Fruit fly (Drosophila melanogaster): ENCODE results near the gene CG11601.
A peak's percentile ranks its signal among the peaks of the same experiment; 100 is the strongest.

CG11601 gene

dm6 chr2L:267441-268089 is 15.5 kb downstream of the CG11601 start, which contains the start of gene CG17075 (continued):
- peak; percentile 89 for TF ChIP-seq CG18262 (tag; optimal IDR thresholded peaks at IDR 0.05)
- TF ChIP-seq ftz-f1 (GFP tag; optimal IDR thresholded peaks at IDR 0.05), result peak; percentile 41
- TF ChIP-seq CG10267 (tag; optimal IDR thresholded peaks at IDR 0.05), result peak; percentile 85
- TF ChIP-seq CG2120 (GFP tag; optimal IDR thresholded peaks at IDR 0.05), result peak; percentile 96
- TF ChIP-seq CG10274 (GFP tag; optimal IDR thresholded peaks at IDR 0.05), result peak; percentile 64
- TF ChIP-seq CG13123 (GFP tag; optimal IDR thresholded peaks at IDR 0.05), result peak; percentile 86
- peak; percentile 61; the same call in 1 of the 2 replicates for TF ChIP-seq ham (GFP tag; IDR thresholded peaks at IDR 0.05)
- peak; percentile 88 for TF ChIP-seq CG15011 (GFP tag; optimal IDR thresholded peaks at IDR 0.05)
- TF ChIP-seq ERR (GFP tag; optimal IDR thresholded peaks at IDR 0.05), result peak; percentile 69
- TF ChIP-seq CG31365 (tag; optimal IDR thresholded peaks at IDR 0.05), result peak; percentile 69
- peak; percentile 78 for TF ChIP-seq tx (GFP tag; optimal IDR thresholded peaks at IDR 0.05)
- TF ChIP-seq CG12104 (GFP tag; optimal IDR thresholded peaks at IDR 0.05), result peak; percentile 92
- TF ChIP-seq Doc3 (GFP tag; IDR thresholded peaks at IDR 0.05; ENCODE audit: partially characterized antibody), result no peak
- no peak for TF ChIP-seq vnd (GFP tag; IDR thresholded peaks at IDR 0.05; ENCODE audit: partially characterized antibody)
- TF ChIP-seq vfl (GFP tag; optimal IDR thresholded peaks at IDR 0.05), result peak; percentile 90
- TF ChIP-seq ATbp (GFP tag; optimal IDR thresholded peaks at IDR 0.05), result peak; percentile 96
- peak; percentile 95 for TF ChIP-seq CG3281 (GFP tag; optimal IDR thresholded peaks at IDR 0.05)
- TF ChIP-seq Opbp (GFP tag; IDR thresholded peaks at IDR 0.05; ENCODE audit: partially characterized antibody), result no peak
- TF ChIP-seq CG6654 (GFP tag; optimal IDR thresholded peaks at IDR 0.05), result peak; percentile 73
- TF ChIP-seq chn (GFP tag; optimal IDR thresholded peaks at IDR 0.05), result peak; percentile 83
- peak; percentile 88 for TF ChIP-seq CG12219 (GFP tag; optimal IDR thresholded peaks at IDR 0.05)
- TF ChIP-seq crp (GFP tag; optimal IDR thresholded peaks at IDR 0.05), result peak in 1 of 2 experiments; percentile 54
- peak; percentile 97 for TF ChIP-seq CG2678 (tag; optimal IDR thresholded peaks at IDR 0.05)
- peak; percentile 98 for TF ChIP-seq dmrt99B (tag; optimal IDR thresholded peaks at IDR 0.05)
- TF ChIP-seq CG15601 (tag; optimal IDR thresholded peaks at IDR 0.05), result peak; percentile 100
- peak; percentile 96 for TF ChIP-seq CG11504 (tag; optimal IDR thresholded peaks at IDR 0.05)
- TF ChIP-seq luna (GFP tag; optimal IDR thresholded peaks at IDR 0.05), result no peak
- TF ChIP-seq Hr3 (GFP tag; optimal IDR thresholded peaks at IDR 0.05), result peak; percentile 93
- no peak for TF ChIP-seq CG42726 (GFP tag; IDR thresholded peaks at IDR 0.05; ENCODE audit: partially characterized antibody)
- TF ChIP-seq Dbx (GFP tag; IDR thresholded peaks at IDR 0.05), result peak; percentile 97
- no peak for TF ChIP-seq fd102C (GFP tag; optimal IDR thresholded peaks at IDR 0.05)
- TF ChIP-seq Sry-δ (GFP tag; optimal IDR thresholded peaks at IDR 0.05), result peak; percentile 28
- peak; percentile 73 for TF ChIP-seq kah (GFP tag; optimal IDR thresholded peaks at IDR 0.05)
- peak; percentile 91 for TF ChIP-seq danr (GFP tag; IDR thresholded peaks at IDR 0.05)
- TF ChIP-seq esg (GFP tag; conservative IDR thresholded peaks at IDR 0.05), result peak; percentile 93
- peak; percentile 68 for TF ChIP-seq Bteb2 (GFP tag; optimal IDR thresholded peaks at IDR 0.05)
- TF ChIP-seq eyg (GFP tag; optimal IDR thresholded peaks at IDR 0.05), result peak; percentile 38
- peak; percentile 86 for TF ChIP-seq onecut (GFP tag; IDR thresholded peaks at IDR 0.05)
- TF ChIP-seq CG14965 (GFP tag; optimal IDR thresholded peaks at IDR 0.05; ENCODE audit: borderline replicate concordance), result no peak
- TF ChIP-seq Oaz (GFP tag; IDR thresholded peaks at IDR 0.05), result peak; percentile 97
- TF ChIP-seq ab (GFP tag; optimal IDR thresholded peaks at IDR 0.05), result peak; percentile 17
- TF ChIP-seq crol (GFP tag; IDR thresholded peaks at IDR 0.05), result 0 out of 2 replicates have a peak, but pooled peaks have one; percentile 24
- TF ChIP-seq Myb (GFP tag; optimal IDR thresholded peaks at IDR 0.05), result peak; percentile 50
- TF ChIP-seq CG7839 (tag; optimal IDR thresholded peaks at IDR 0.05), result peak; percentile 98
- TF ChIP-seq CG9817 (tag; optimal IDR thresholded peaks at IDR 0.05), result peak; percentile 93
- TF ChIP-seq CG16779 (GFP tag; IDR thresholded peaks at IDR 0.05), result peak; percentile 81
- peak; percentile 93 for TF ChIP-seq CG18476 (GFP tag; optimal IDR thresholded peaks at IDR 0.05)
- peak; percentile 75 for TF ChIP-seq gro (GFP tag; optimal IDR thresholded peaks at IDR 0.05)
- peak; percentile 92 for TF ChIP-seq gsb (GFP tag; IDR thresholded peaks at IDR 0.05)

Data from whole organism, embryonic.